Fruit fly (Drosophila melanogaster) whole organism, pupa: Measurements from ENCODE around the gene Indy.

Experiments used
- EcR ChIP-seq: fragments of 200-800 bp; sonication (Bioruptor generic); optimal IDR thresholded peaks from 3 replicates; lab custom pipeline; 2019; ENCODE audit warnings: missing biosample characterization, missing genetic modification characterization, mild to moderate bottlenecking, moderate library complexity, missing genetic modification reagents
- gl ChIP-seq: fragments of 200-800 bp; sonication (Bioruptor generic); optimal IDR thresholded peaks from 2 replicates; lab custom pipeline; 2018; ENCODE audit warnings: missing biosample characterization, mild to moderate bottlenecking, missing genetic modification characterization

dm6 chr3L:18848436-18848835 is 2.4 kb upstream of the Indy start:
- TF ChIP-seq gl, result no peak
- TF ChIP-seq EcR (GFP tag; lab: Kevin White, UChicago), result no peak
